Worm (Caenorhabditis elegans) whole organism, young adult: ENCODE data around the gene sma-6.

ENCODE experiments used
- B0019.2 ChIP-seq: fragments of 200-800 bp; sonication (Bioruptor generic); conservative IDR thresholded peaks from 2 replicates; pipeline ENCODE4 v1.3.6; 2022; ENCODE audit warnings: missing genetic modification reagents, missing genetic modification characterization, missing compliant biosample characterization
- B0336.3 ChIP-seq: fragments of 200-800 bp; sonication (Bioruptor generic); IDR thresholded peaks from 2 replicates; pipeline ENCODE4 v1.3.6; 2022; ENCODE audit warnings: missing genetic modification characterization, missing compliant biosample characterization
- D2030.7 ChIP-seq: fragments of 200-800 bp; sonication (Bioruptor generic); IDR thresholded peaks from 2 replicates; pipeline ENCODE4 v1.3.6; 2022; ENCODE audit warnings: missing genetic modification reagents, missing genetic modification characterization, missing compliant biosample characterization
- F33H1.4 ChIP-seq: fragments of 200-800 bp; sonication (Bioruptor generic); IDR thresholded peaks from 2 replicates; pipeline ENCODE4 v1.3.6; 2022; ENCODE audit warnings: missing genetic modification reagents, missing genetic modification characterization, missing compliant biosample characterization
- F49E8.2 ChIP-seq: sonication (generic microtip); optimal IDR thresholded peaks from 3 replicates; lab custom pipeline; 2017; ENCODE audit warnings: missing genetic modification characterization, mild to moderate bottlenecking, missing compliant biosample characterization, antibody characterized with exemption, moderate library complexity; ENCODE audit not compliant: insufficient read depth
- F52B5.7 ChIP-seq: sonication (generic microtip); optimal IDR thresholded peaks from 2 replicates; lab custom pipeline; 2016; ENCODE audit warnings: mild to moderate bottlenecking, missing genetic modification characterization, missing compliant biosample characterization
- T26A5.8 ChIP-seq: sonication (generic microtip); optimal IDR thresholded peaks from 2 replicates; lab custom pipeline; 2016; ENCODE audit warnings: missing genetic modification characterization, missing compliant biosample characterization
- Y56A3A.18 ChIP-seq: fragments of 200-800 bp; sonication (Bioruptor generic); IDR thresholded peaks from 2 replicates; pipeline ENCODE4 v1.3.6; 2022; ENCODE audit warnings: missing genetic modification reagents, missing genetic modification characterization, missing compliant biosample characterization
- Y95B8A.8 ChIP-seq: fragments of 200-800 bp; sonication (Bioruptor generic); IDR thresholded peaks from 2 replicates; pipeline ENCODE4 v1.3.6; 2022; ENCODE audit warnings: missing genetic modification reagents, missing genetic modification characterization, missing compliant biosample characterization
- ZK185.1 ChIP-seq: sonication (generic microtip); optimal IDR thresholded peaks from 2 replicates; lab custom pipeline; 2016; ENCODE audit warnings: mild to moderate bottlenecking, missing genetic modification characterization, missing compliant biosample characterization; ENCODE audit not compliant: poor library complexity, severe bottlenecking
- akir-1 ChIP-seq: fragments of 200-800 bp; sonication (Bioruptor generic); optimal IDR thresholded peaks from 2 replicates; lab custom pipeline; 2018; ENCODE audit warnings: mild to moderate bottlenecking, missing genetic modification characterization, moderate library complexity, missing compliant biosample characterization
- aptf-3 ChIP-seq: fragments of 200-800 bp; sonication (Bioruptor generic); IDR thresholded peaks from 2 replicates; pipeline ENCODE4 v1.3.6; 2022; ENCODE audit warnings: missing genetic modification characterization, missing compliant biosample characterization
- bed-2 ChIP-seq: fragments of 200-800 bp; sonication (Bioruptor generic); IDR thresholded peaks from 2 replicates; pipeline ENCODE4 v1.3.6; 2022; ENCODE audit warnings: missing genetic modification reagents, missing genetic modification characterization, missing compliant biosample characterization
- ccch-3 ChIP-seq: fragments of 200-800 bp; sonication (Bioruptor generic); optimal IDR thresholded peaks from 2 replicates; lab custom pipeline; 2018; ENCODE audit warnings: mild to moderate bottlenecking, missing genetic modification characterization, missing compliant biosample characterization
- cebp-1 ChIP-seq, 2 experiments: fragments of 200-800 bp in 1 of 2; sonication (Bioruptor generic) in 1 of 2; sonication (generic microtip) in 1 of 2; IDR thresholded peaks in 1 of 2; optimal IDR thresholded peaks in 1 of 2; 2 replicates each; pipeline versions ENCODE4 v1.3.6 to Lab custom; 2017 to 2022; ENCODE audit warnings: missing compliant biosample characterization in 2 of 2, missing genetic modification characterization in 2 of 2, mild to moderate bottlenecking in 1 of 2, missing genetic modification reagents in 1 of 2, moderate library complexity in 1 of 2
- ceh-27 ChIP-seq: fragments of 200-800 bp; sonication (Bioruptor generic); optimal IDR thresholded peaks from 2 replicates; lab custom pipeline; 2018; ENCODE audit warnings: mild to moderate bottlenecking, missing genetic modification characterization, moderate library complexity, missing compliant biosample characterization
- egl-44 ChIP-seq: fragments of 200-800 bp; sonication (Bioruptor generic); IDR thresholded peaks from 2 replicates; pipeline ENCODE4 v1.3.6; 2022; ENCODE audit warnings: missing genetic modification reagents, missing genetic modification characterization, missing compliant biosample characterization
- egrh-3 ChIP-seq: fragments of 200-800 bp; sonication (Bioruptor generic); IDR thresholded peaks from 2 replicates; pipeline ENCODE4 v1.3.6; 2022; ENCODE audit warnings: missing genetic modification reagents, missing genetic modification characterization, missing compliant biosample characterization
- him-1 ChIP-seq: sonication (generic microtip); optimal IDR thresholded peaks from 2 replicates; lab custom pipeline; 2016; ENCODE audit warnings: missing genotype, missing genetic modification reagents, missing genetic modification characterization, missing compliant biosample characterization
- hrde-1 ChIP-seq: sonication (generic microtip); optimal IDR thresholded peaks from 2 replicates; lab custom pipeline; 2016; ENCODE audit warnings: missing genetic modification characterization, mild to moderate bottlenecking, missing compliant biosample characterization, moderate library complexity, missing genotype, missing genetic modification reagents, borderline replicate concordance
- let-526 ChIP-seq: fragments of 200-800 bp; sonication (Bioruptor generic); IDR thresholded peaks from 2 replicates; pipeline ENCODE4 v1.3.6; 2022; ENCODE audit warnings: missing genetic modification reagents, missing genetic modification characterization, missing compliant biosample characterization
- let-607 ChIP-seq, 2 experiments: fragments of 200-800 bp in 1 of 2; sonication (Bioruptor generic) in 1 of 2; sonication (generic microtip) in 1 of 2; optimal IDR thresholded peaks; 2 replicates each; lab custom pipeline; 2016 to 2018; ENCODE audit warnings: mild to moderate bottlenecking in 2 of 2, missing compliant biosample characterization in 2 of 2, missing genetic modification characterization in 2 of 2, moderate library complexity in 2 of 2, missing genotype in 1 of 2
- lin-26 ChIP-seq: fragments of 200-800 bp; sonication (Bioruptor generic); IDR thresholded peaks from 2 replicates; pipeline ENCODE4 v1.3.6; 2022; ENCODE audit warnings: missing genetic modification reagents, missing genetic modification characterization, missing compliant biosample characterization
- lin-40 ChIP-seq: sonication (generic microtip); optimal IDR thresholded peaks from 2 replicates; lab custom pipeline; 2016; ENCODE audit warnings: missing genetic modification characterization, mild to moderate bottlenecking, missing compliant biosample characterization, missing genotype, missing genetic modification reagents
- lsl-1 ChIP-seq: fragments of 200-800 bp; sonication (Bioruptor generic); optimal IDR thresholded peaks from 2 replicates; lab custom pipeline; 2018; ENCODE audit warnings: mild to moderate bottlenecking, missing genetic modification characterization, moderate library complexity, missing compliant biosample characterization
- madf-8 ChIP-seq: fragments of 200-800 bp; sonication (Bioruptor generic); conservative IDR thresholded peaks from 2 replicates; pipeline ENCODE4 v1.3.6; 2022; ENCODE audit warnings: missing genetic modification reagents, missing genetic modification characterization, missing compliant biosample characterization
- mcd-1 ChIP-seq: fragments of 200-800 bp; sonication (Bioruptor generic); IDR thresholded peaks from 2 replicates; pipeline ENCODE4 v1.3.6; 2022; ENCODE audit warnings: missing genetic modification reagents, missing genetic modification characterization, missing compliant biosample characterization
- nfya-1 ChIP-seq: sonication (generic microtip); optimal IDR thresholded peaks from 2 replicates; lab custom pipeline; 2017; ENCODE audit warnings: antibody characterized with exemption, missing compliant biosample characterization, missing genetic modification characterization, borderline replicate concordance; ENCODE audit not compliant: insufficient read depth
- nhr-179 ChIP-seq: sonication (generic microtip); optimal IDR thresholded peaks from 2 replicates; lab custom pipeline; 2016; ENCODE audit warnings: mild to moderate bottlenecking, missing genetic modification characterization, missing compliant biosample characterization
- nhr-90 ChIP-seq: sonication (generic microtip); optimal IDR thresholded peaks from 2 replicates; lab custom pipeline; 2016; ENCODE audit warnings: missing genotype, mild to moderate bottlenecking, missing genetic modification characterization, missing compliant biosample characterization
- pbrm-1 ChIP-seq: fragments of 200-800 bp; sonication (Bioruptor generic); IDR thresholded peaks from 2 replicates; pipeline ENCODE4 v1.3.6; 2022; ENCODE audit warnings: missing genetic modification reagents, missing genetic modification characterization, missing compliant biosample characterization
- rcor-1 ChIP-seq: fragments of 200-800 bp; sonication (Bioruptor generic); IDR thresholded peaks from 2 replicates; pipeline ENCODE4 v1.3.6; 2022; ENCODE audit warnings: missing genetic modification reagents, missing genetic modification characterization, missing compliant biosample characterization
- rec-8 ChIP-seq, 2 experiments: sonication (generic microtip); optimal IDR thresholded peaks; 2 replicates each; lab custom pipeline; 2016; ENCODE audit warnings: mild to moderate bottlenecking in 2 of 2, missing genetic modification characterization in 2 of 2, missing genetic modification reagents in 2 of 2, missing genotype in 2 of 2, missing biosample characterization in 1 of 2, missing compliant biosample characterization in 1 of 2, moderate library complexity in 1 of 2
- sdz-38 ChIP-seq: sonication (generic microtip); optimal IDR thresholded peaks from 2 replicates; lab custom pipeline; 2016; ENCODE audit warnings: missing genotype, missing genetic modification characterization, missing compliant biosample characterization
- sea-2 ChIP-seq: fragments of 200-800 bp; sonication (Bioruptor generic); IDR thresholded peaks from 2 replicates; pipeline ENCODE4 v1.3.6; 2022; ENCODE audit warnings: missing genetic modification characterization, missing compliant biosample characterization
- snpc-1.3 ChIP-seq: sonication (generic microtip); optimal IDR thresholded peaks from 2 replicates; lab custom pipeline; 2017; ENCODE audit warnings: missing genetic modification characterization, mild to moderate bottlenecking, missing compliant biosample characterization, antibody characterized with exemption, moderate library complexity, missing genotype, missing genetic modification reagents; ENCODE audit not compliant: insufficient read depth
- somi-1 ChIP-seq: fragments of 200-800 bp; sonication (Bioruptor generic); optimal IDR thresholded peaks from 2 replicates; lab custom pipeline; 2018; ENCODE audit warnings: mild to moderate bottlenecking, missing genetic modification characterization, missing compliant biosample characterization
- tbp1 ChIP-seq: fragments of 200-800 bp; sonication (Bioruptor generic); optimal IDR thresholded peaks from 2 replicates; lab custom pipeline; 2018; ENCODE audit warnings: mild to moderate bottlenecking, missing genetic modification characterization, missing compliant biosample characterization
- tbx-9 ChIP-seq: sonication (generic microtip); optimal IDR thresholded peaks from 2 replicates; lab custom pipeline; 2016; ENCODE audit warnings: borderline replicate concordance, missing genetic modification characterization, inconsistent platforms, missing compliant biosample characterization
- tlf-1 ChIP-seq: fragments of 200-800 bp; sonication (Bioruptor generic); optimal IDR thresholded peaks from 2 replicates; lab custom pipeline; 2018; ENCODE audit warnings: mild to moderate bottlenecking, missing genetic modification characterization, missing compliant biosample characterization
- ztf-25 ChIP-seq: fragments of 200-800 bp; sonication (Bioruptor generic); IDR thresholded peaks from 2 replicates; pipeline ENCODE4 v1.3.6; 2022; ENCODE audit warnings: missing genetic modification reagents, missing genetic modification characterization, missing compliant biosample characterization
- ztf-3 ChIP-seq: fragments of 200-800 bp; sonication (Bioruptor generic); optimal IDR thresholded peaks from 2 replicates; lab custom pipeline; 2018; ENCODE audit warnings: mild to moderate bottlenecking, missing genetic modification characterization, missing compliant biosample characterization
- ztf-6 ChIP-seq: fragments of 200-800 bp; sonication (Bioruptor generic); IDR thresholded peaks from 2 replicates; pipeline ENCODE4 v1.3.6; 2022; ENCODE audit warnings: missing genetic modification reagents, missing genetic modification characterization, missing compliant biosample characterization

sma-6 gene

ce11 chrII:6346551-6347079, 22.3 kb downstream of the sma-6 start (continued):
- TF ChIP-seq F33H1.4 (GFP tag; lab: Robert Waterston, UW) (no peak), let-526 (GFP tag; lab: Robert Waterston, UW) (peak; percentile 62; the same call in 1 of the 2 replicates), B0336.3 (GFP tag; lab: Robert Waterston, UW) (peak; percentile 94), somi-1 (GFP tag; lab: Kevin White, UChicago) (peak; percentile 71), him-1 (tag; lab: Kevin White, UChicago) (peak; percentile 3), tlf-1 (peak; percentile 82), egrh-3 (GFP tag; lab: Robert Waterston, UW) (no peak), D2030.7 (GFP tag; lab: Robert Waterston, UW) (0 out of 2 replicates have a peak, but pooled peaks have one; percentile 10), nfya-1 (no peak), Y56A3A.18 (GFP tag; lab: Robert Waterston, UW) (peak; percentile 83; the same call in 1 of the 2 replicates), ztf-3 (peak; percentile 66), B0019.2 (GFP tag; lab: Robert Waterston, UW) (no peak), sdz-38 (tag; lab: Kevin White, UChicago) (no peak), T26A5.8 (tag; lab: Kevin White, UChicago) (no peak)

- TF ChIP-seq F49E8.2 (tag; lab: Kevin White, UChicago) (no peak), lin-40 (peak; percentile 11), madf-8 (GFP tag; lab: Robert Waterston, UW) (no peak), bed-2 (GFP tag; lab: Robert Waterston, UW) (peak; percentile 54; the same call in 1 of the 2 replicates), ccch-3 (GFP tag; lab: Kevin White, UChicago) (no peak), nhr-90 (tag; lab: Kevin White, UChicago) (peak; percentile 28), egl-44 (GFP tag; lab: Robert Waterston, UW) (no peak; the same call in 1 of the 2 replicates), pbrm-1 (GFP tag; lab: Robert Waterston, UW) (peak; percentile 61), aptf-3 (GFP tag; lab: Robert Waterston, UW) (no peak), T26A5.8 (tag; lab: Kevin White, UChicago) (no peak), lsl-1 (GFP tag; lab: Kevin White, UChicago) (no peak), snpc-1.3 (tag; lab: Kevin White, UChicago) (no peak), ZK185.1 (tag; lab: Kevin White, UChicago) (peak; percentile 72), ztf-6 (GFP tag; lab: Robert Waterston, UW) (0 out of 2 replicates have a peak, but pooled peaks have one; percentile 23), rcor-1 (GFP tag; lab: Robert Waterston, UW) (no peak), let-607 (tag; optimal IDR thresholded peaks at IDR 0.05; lab: Kevin White, UChicago) (peak in 1 of 2 experiments; percentile 38), hrde-1 (tag; lab: Kevin White, UChicago) (no peak), B0019.2 (GFP tag; lab: Robert Waterston, UW) (peak; percentile 47), tbx-9 (no peak), akir-1 (GFP tag; lab: Kevin White, UChicago) (no peak), lin-26 (GFP tag; lab: Robert Waterston, UW) (peak; percentile 56), ztf-25 (no peak), cebp-1 (GFP tag; IDR thresholded peaks at IDR 0.05; lab: Robert Waterston, UW) (peak; percentile 87), cebp-1 (tag; optimal IDR thresholded peaks at IDR 0.05; lab: Kevin White, UChicago) (peak; percentile 96), mcd-1 (GFP tag; lab: Robert Waterston, UW) (peak; percentile 56), F52B5.7 (tag; lab: Kevin White, UChicago) (peak; percentile 56), nhr-179 (tag; lab: Kevin White, UChicago) (no peak), Y56A3A.18 (GFP tag; lab: Robert Waterston, UW) (no peak), tbp1 (peak; percentile 44), sea-2 (GFP tag; lab: Robert Waterston, UW) (no peak), ceh-27 (GFP tag; lab: Kevin White, UChicago) (peak; percentile 41), rec-8 (tag; optimal IDR thresholded peaks at IDR 0.05; lab: Kevin White, UChicago) (no peak), Y95B8A.8 (GFP tag; lab: Robert Waterston, UW) (peak; percentile 72)
Observed at ce11 chrII:6347341-6348118, 23.2 kb downstream of the sma-6 start, which contains the start of gene lgg-1. Gene lgg-1 (minus strand): TSS chrII:6347719.
